Fruit fly (Drosophila melanogaster): ENCODE measurements around the gene CG8997.

CG8997 gene

DNA sequence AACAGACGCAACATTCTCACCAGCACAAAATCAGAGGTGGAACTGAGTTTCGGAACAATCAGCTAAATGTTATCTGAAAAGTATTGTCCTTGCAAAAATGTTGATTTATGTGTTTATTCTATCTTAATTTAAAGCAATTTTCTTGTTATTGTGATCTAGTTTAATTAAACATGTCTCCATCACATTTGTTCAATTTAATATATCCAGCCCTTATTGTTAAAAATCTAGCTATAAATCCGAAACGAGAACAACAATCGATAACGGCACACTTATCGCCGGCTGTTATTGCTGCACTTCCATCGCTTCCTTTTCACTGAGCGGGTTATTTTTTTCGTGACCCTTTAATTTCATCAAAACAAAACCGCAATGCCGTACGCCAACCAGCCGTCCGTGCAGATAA is 12.1 kb downstream of the CG8997 start, which contains the start of the genes GatC, PolG2 and Polr2C (continued):
- TF ChIP-seq CG17829 (tag; optimal IDR thresholded peaks at IDR 0.05) = peak; percentile 53
- TF ChIP-seq da (GFP tag; optimal IDR thresholded peaks at IDR 0.05) = peak; percentile 49
- peak; percentile 81 for TF ChIP-seq Sry-β (GFP tag; optimal IDR thresholded peaks at IDR 0.05)
- TF ChIP-seq Usf (GFP tag; optimal IDR thresholded peaks at IDR 0.05) = no peak
- no peak for TF ChIP-seq CG1832 (GFP tag; optimal IDR thresholded peaks at IDR 0.05)
- TF ChIP-seq Scr (GFP tag; IDR thresholded peaks at IDR 0.05; ENCODE audit: partially characterized antibody) = peak; percentile 79
- peak; percentile 63 for TF ChIP-seq CG17186 (GFP tag; optimal IDR thresholded peaks at IDR 0.05)
- no peak for TF ChIP-seq ewg (GFP tag; optimal IDR thresholded peaks at IDR 0.05)
- no peak for TF ChIP-seq Chrac-16 (GFP tag; optimal IDR thresholded peaks at IDR 0.05)
- TF ChIP-seq CG8944 (GFP tag; optimal IDR thresholded peaks at IDR 0.05) = peak; percentile 43
- TF ChIP-seq CG11696 (GFP tag; IDR thresholded peaks at IDR 0.05) = no peak
- TF ChIP-seq CG7786 (GFP tag; optimal IDR thresholded peaks at IDR 0.05) = peak; percentile 7
- TF ChIP-seq CG12155 (GFP tag; optimal IDR thresholded peaks at IDR 0.05) = peak; percentile 25
- TF ChIP-seq pum (GFP tag; optimal IDR thresholded peaks at IDR 0.05) = peak; percentile 15
- TF ChIP-seq CG3065 (GFP tag; optimal IDR thresholded peaks at IDR 0.05) = no peak
- TF ChIP-seq pan (optimal IDR thresholded peaks at IDR 0.05) = no peak
- no peak for TF ChIP-seq pan (GFP tag; optimal IDR thresholded peaks at IDR 0.05 in 1 of 2, IDR thresholded peaks at IDR 0.05 in 1 of 2)
- no peak for TF ChIP-seq CG4404 (GFP tag; IDR thresholded peaks at IDR 0.05)
- no peak for TF ChIP-seq klu (GFP tag; IDR thresholded peaks at IDR 0.05)
- TF ChIP-seq B-H1 (GFP tag; IDR thresholded peaks at IDR 0.05) = no peak; the same call in 2 of the 3 replicates
- no peak for TF ChIP-seq Vsx1 (GFP tag; optimal IDR thresholded peaks at IDR 0.05)
- no peak for TF ChIP-seq nom (GFP tag; optimal IDR thresholded peaks at IDR 0.05)
- TF ChIP-seq Oli (tag; optimal IDR thresholded peaks at IDR 0.05) = no peak
- no peak for TF ChIP-seq Hey (tag; optimal IDR thresholded peaks at IDR 0.05)
- peak; percentile 81 for TF ChIP-seq nerfin-2 (GFP tag; IDR thresholded peaks at IDR 0.05; ENCODE audit: partially characterized antibody)
- TF ChIP-seq az2 (GFP tag; optimal IDR thresholded peaks at IDR 0.05) = no peak
- TF ChIP-seq CG32767 (GFP tag; IDR thresholded peaks at IDR 0.05) = no peak
- TF ChIP-seq CG1603 (tag; optimal IDR thresholded peaks at IDR 0.05) = peak; percentile 65
- TF ChIP-seq CG15479 (GFP tag; optimal IDR thresholded peaks at IDR 0.05) = no peak
- TF ChIP-seq Ets97D (GFP tag; optimal IDR thresholded peaks at IDR 0.05) = peak; percentile 46
- TF ChIP-seq Neu2 (GFP tag; optimal IDR thresholded peaks at IDR 0.05; ENCODE audit: borderline replicate concordance) = no peak
- TF ChIP-seq CG15073 (GFP tag; optimal IDR thresholded peaks at IDR 0.05) = no peak
- peak; percentile 52 for TF ChIP-seq gfzf (GFP tag; optimal IDR thresholded peaks at IDR 0.05)
- peak; percentile 81 for TF ChIP-seq sna (GFP tag; IDR thresholded peaks at IDR 0.05; ENCODE audit: partially characterized antibody)
- no peak for TF ChIP-seq kah (GFP tag; optimal IDR thresholded peaks at IDR 0.05)
- TF ChIP-seq ftz-f1 (GFP tag; optimal IDR thresholded peaks at IDR 0.05) = no peak
- no peak for TF ChIP-seq luna (GFP tag; optimal IDR thresholded peaks at IDR 0.05)
- TF ChIP-seq otp (GFP tag; IDR thresholded peaks at IDR 0.05) = no peak
- TF ChIP-seq sc (optimal IDR thresholded peaks at IDR 0.05) = no peak
- no peak for TF ChIP-seq sc (GFP tag; optimal IDR thresholded peaks at IDR 0.05)
- TF ChIP-seq cas (GFP tag; IDR thresholded peaks at IDR 0.05) = no peak

dm6 chr2L:13829540-13829939 is 15.6 kb downstream of the CG8997 start, which contains the start of the genes Arpc1 and Orc5:
TSS of gene Arpc1 (minus strand) at chr2L:13829741.
TSS of gene Orc5 (plus strand) at chr2L:13829837.
- TF ChIP-seq D (optimal IDR thresholded peaks at IDR 0.05) (peak; percentile 10), D (GFP tag; optimal IDR thresholded peaks at IDR 0.05) (no peak), az2 (GFP tag; optimal IDR thresholded peaks at IDR 0.05) (no peak), E2f1 (GFP tag; IDR thresholded peaks at IDR 0.05) (peak; percentile 76), CG30020 (tag; optimal IDR thresholded peaks at IDR 0.05) (peak; percentile 39), gfzf (GFP tag; optimal IDR thresholded peaks at IDR 0.05) (peak; percentile 93), CG17829 (tag; optimal IDR thresholded peaks at IDR 0.05) (peak; percentile 9), CHES-1-like (GFP tag; optimal IDR thresholded peaks at IDR 0.05) (peak; percentile 54), CG34422 (GFP tag; IDR thresholded peaks at IDR 0.05) (peak; percentile 29; the same call in 1 of the 3 replicates), amos (GFP tag; IDR thresholded peaks at IDR 0.05; ENCODE audit: partially characterized antibody) (peak; percentile 94), Adf1 (GFP tag; IDR thresholded peaks at IDR 0.05) (no peak), row (GFP tag; IDR thresholded peaks at IDR 0.05) (peak; percentile 36; the same call in 1 of the 3 replicates), inv (GFP tag; IDR thresholded peaks at IDR 0.05; ENCODE audit: partially characterized antibody) (peak; percentile 80; the same call in 1 of the 2 replicates), CG10267 (tag; optimal IDR thresholded peaks at IDR 0.05) (peak; percentile 62), Bgb (GFP tag; IDR thresholded peaks at IDR 0.05; ENCODE audit: partially characterized antibody) (peak; percentile 87)
